Worm (Caenorhabditis elegans) whole organism, L3 larva: Measurements from ENCODE around the gene Y45G5AM.7.

Source experiments
- ZK546.5 ChIP-seq: sonication (generic microtip); optimal IDR thresholded peaks from 2 replicates; lab custom pipeline; 2017; ENCODE audit warnings: missing biosample characterization, missing genetic modification characterization
- daf-12 ChIP-seq: fragments of 150-350 bp; optimal IDR thresholded peaks from 2 replicates; lab custom pipeline; 2014; ENCODE audit warnings: missing biosample characterization, missing genetic modification reagents, missing genetic modification characterization
- egl-27 ChIP-seq: sonication (generic microtip); optimal IDR thresholded peaks from 4 replicates; lab custom pipeline; 2017; ENCODE audit warnings: missing biosample characterization, missing genetic modification reagents, missing genetic modification characterization
- elt-2 ChIP-seq: sonication (generic microtip); optimal IDR thresholded peaks from 2 replicates; lab custom pipeline; 2016; ENCODE audit warnings: missing genetic modification reagents, mild to moderate bottlenecking, missing genetic modification characterization, missing compliant biosample characterization
- lin-15B ChIP-seq: fragments of 150-350 bp; optimal IDR thresholded peaks from 2 replicates; lab custom pipeline; 2014; ENCODE audit warnings: missing biosample characterization, missing genetic modification characterization
- nfya-1 ChIP-seq: sonication (generic microtip); optimal IDR thresholded peaks from 2 replicates; lab custom pipeline; 2017; ENCODE audit warnings: missing genetic modification characterization, mild to moderate bottlenecking, missing compliant biosample characterization, antibody characterized with exemption, moderate library complexity; ENCODE audit not compliant: insufficient read depth
- nhr-237 ChIP-seq: fragments of 150-350 bp; optimal IDR thresholded peaks from 2 replicates; lab custom pipeline; 2014; ENCODE audit warnings: missing biosample characterization, missing genetic modification characterization
- pha-4 ChIP-seq: fragments of 150-350 bp; optimal IDR thresholded peaks from 2 replicates; lab custom pipeline; 2014; ENCODE audit warnings: missing biosample characterization, missing genetic modification reagents, missing genetic modification characterization
- sea-2 ChIP-seq: fragments of 150-350 bp; sonication (generic microtip); optimal IDR thresholded peaks from 4 replicates; lab custom pipeline; 2014; ENCODE audit warnings: missing biosample characterization, missing genetic modification reagents, missing genetic modification characterization
- snpc-4 ChIP-seq: fragments of 150-350 bp; optimal IDR thresholded peaks from 2 replicates; lab custom pipeline; 2014; ENCODE audit warnings: missing biosample characterization, missing genetic modification characterization
- tbx-2 ChIP-seq: sonication (generic microtip); optimal IDR thresholded peaks from 2 replicates; lab custom pipeline; 2016; ENCODE audit warnings: mild to moderate bottlenecking, missing genetic modification characterization, missing compliant biosample characterization
- unc-62 ChIP-seq: fragments of 150-350 bp; sonication (generic microtip); optimal IDR thresholded peaks from 4 replicates; lab custom pipeline; 2014; ENCODE audit warnings: missing biosample characterization, missing genetic modification reagents, missing genetic modification characterization
- zag-1 ChIP-seq: fragments of 150-350 bp; optimal IDR thresholded peaks from 2 replicates; lab custom pipeline; 2014; ENCODE audit warnings: missing biosample characterization, missing genetic modification characterization
- ztf-11 ChIP-seq: fragments of 150-350 bp; optimal IDR thresholded peaks from 2 replicates; lab custom pipeline; 2014; ENCODE audit warnings: missing biosample characterization, missing genetic modification characterization

DNA sequence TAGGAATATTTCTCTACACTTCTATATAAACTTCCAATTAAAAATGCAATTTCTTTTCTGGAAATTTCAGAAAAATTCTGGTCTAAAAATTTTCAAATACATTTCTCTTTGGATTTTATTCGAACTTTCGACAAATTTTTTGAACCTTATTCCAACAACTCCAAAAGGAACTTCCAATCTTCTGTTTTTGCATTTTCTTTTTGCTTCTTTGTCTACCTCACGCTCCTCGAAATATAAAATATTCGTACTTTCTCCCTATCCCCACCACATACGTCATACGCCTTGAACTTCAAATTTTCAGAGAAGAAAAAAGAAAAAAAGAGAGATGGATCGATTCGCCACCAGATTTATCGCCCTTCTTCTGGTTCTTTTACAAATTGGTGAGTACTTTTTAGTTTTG, 49.3 kb upstream of the Y45G5AM.7 start, which contains the start of gene nlp-9:
- no peak for TF ChIP-seq snpc-4 (tag; lab: Kevin White, UChicago)
- TF ChIP-seq nfya-1 (tag; lab: Kevin White, UChicago), result no peak
- TF ChIP-seq pha-4, result no peak
- no peak for TF ChIP-seq ZK546.5 (tag; lab: Kevin White, UChicago)
- TF ChIP-seq sea-2, result no peak
- no peak for TF ChIP-seq lin-15B (tag; lab: Kevin White, UChicago)
- TF ChIP-seq zag-1 (tag; lab: Kevin White, UChicago), result no peak
- TF ChIP-seq tbx-2, result no peak
- TF ChIP-seq egl-27, result no peak
- TF ChIP-seq nhr-237 (tag; lab: Kevin White, UChicago), result no peak
- no peak for TF ChIP-seq ztf-11 (tag; lab: Kevin White, UChicago)
- no peak for TF ChIP-seq elt-2 (tag; lab: Kevin White, UChicago)
- TF ChIP-seq unc-62 (GFP tag; lab: Kevin White, UChicago), result no peak
- no peak for TF ChIP-seq daf-12 (tag; lab: Kevin White, UChicago)
